Fruit fly (Drosophila melanogaster) whole organism, embryonic: ENCODE results near the gene CG14721.

ENCODE experiments used
- Ada2b ChIP-seq: fragments of 200-800 bp; sonication (Bioruptor generic); IDR thresholded peaks from 2 replicates; pipeline ENCODE4 v1.3.6; 2022; ENCODE audit warnings: missing biosample characterization, missing genetic modification characterization
- Antp ChIP-seq: fragments of 200-800 bp; sonication (Bioruptor generic); optimal IDR thresholded peaks from 3 replicates; lab custom pipeline; 2016; ENCODE audit warnings: missing biosample characterization, missing genetic modification characterization
- B-H1 ChIP-seq: fragments of 200-800 bp; sonication (Bioruptor generic); IDR thresholded peaks from 3 replicates; pipeline ENCODE4 v1.3.6; 2022; ENCODE audit warnings: missing biosample characterization, missing genetic modification characterization
- CG10209 ChIP-seq: fragments of 200-800 bp; sonication (Bioruptor generic); optimal IDR thresholded peaks from 3 replicates; lab custom pipeline; 2017; ENCODE audit warnings: missing biosample characterization, mild to moderate bottlenecking, missing genetic modification characterization, missing genetic modification reagents
- CG10543 ChIP-seq: fragments of 200-800 bp; sonication (Bioruptor generic); optimal IDR thresholded peaks from 3 replicates; lab custom pipeline; 2017; ENCODE audit warnings: missing biosample characterization, mild to moderate bottlenecking, missing genetic modification characterization, moderate library complexity
- CG13424 ChIP-seq: fragments of 200-800 bp; sonication (Bioruptor generic); optimal IDR thresholded peaks from 2 replicates; lab custom pipeline; 2019; ENCODE audit warnings: missing biosample characterization, mild to moderate bottlenecking, missing genetic modification characterization, moderate library complexity
- CG17568 ChIP-seq: fragments of 200-800 bp; sonication (Bioruptor generic); optimal IDR thresholded peaks from 2 replicates; lab custom pipeline; 2018; ENCODE audit warnings: missing biosample characterization, mild to moderate bottlenecking, missing genetic modification characterization, moderate library complexity
- CG18476 ChIP-seq: fragments of 200-800 bp; sonication (Bioruptor generic); optimal IDR thresholded peaks from 2 replicates; lab custom pipeline; 2016; ENCODE audit warnings: missing biosample characterization, mild to moderate bottlenecking, missing genetic modification characterization
- CG18764 ChIP-seq: fragments of 200-800 bp; sonication (Bioruptor generic); optimal IDR thresholded peaks from 3 replicates; lab custom pipeline; 2016; ENCODE audit warnings: missing biosample characterization, missing genetic modification characterization
- CG2678 ChIP-seq: fragments of 200-800 bp; sonication (Bioruptor generic); optimal IDR thresholded peaks from 3 replicates; lab custom pipeline; 2019; ENCODE audit warnings: missing biosample characterization, mild to moderate bottlenecking, missing genetic modification characterization, moderate library complexity
- CG2875 ChIP-seq: fragments of 200-800 bp; sonication (Bioruptor generic); optimal IDR thresholded peaks from 2 replicates; lab custom pipeline; 2017; ENCODE audit warnings: missing biosample characterization, mild to moderate bottlenecking, missing genetic modification characterization, missing genetic modification reagents
- CG30403 ChIP-seq: fragments of 200-800 bp; sonication (Bioruptor generic); optimal IDR thresholded peaks from 3 replicates; lab custom pipeline; 2016; ENCODE audit warnings: missing biosample characterization, missing genetic modification characterization
- CG31224 ChIP-seq: fragments of 200-800 bp; sonication (Bioruptor generic); IDR thresholded peaks from 2 replicates; pipeline ENCODE4 v1.3.6; 2022; ENCODE audit warnings: missing biosample characterization, missing genetic modification characterization
- CG32767 ChIP-seq: fragments of 200-800 bp; sonication (Bioruptor generic); IDR thresholded peaks from 2 replicates; pipeline ENCODE4 v1.3.6; 2022; ENCODE audit warnings: missing biosample characterization, missing genetic modification characterization
- CG32772 ChIP-seq: fragments of 200-800 bp; sonication (Bioruptor generic); IDR thresholded peaks from 2 replicates; pipeline ENCODE4 v1.3.6; 2022; ENCODE audit warnings: missing biosample characterization, missing genetic modification characterization
- CG4328 ChIP-seq: fragments of 200-800 bp; sonication (Bioruptor generic); optimal IDR thresholded peaks from 3 replicates; lab custom pipeline; 2017; ENCODE audit warnings: missing biosample characterization, missing genetic modification reagents, missing genetic modification characterization
- CG5953 ChIP-seq: fragments of 200-800 bp; sonication (Bioruptor generic); IDR thresholded peaks from 2 replicates; pipeline ENCODE4 v1.3.6; 2022; ENCODE audit warnings: missing biosample characterization, missing genetic modification characterization
- CG6813 ChIP-seq: fragments of 200-800 bp; sonication (Bioruptor generic); optimal IDR thresholded peaks from 2 replicates; lab custom pipeline; 2017; ENCODE audit warnings: missing biosample characterization, missing genetic modification characterization, mild to moderate bottlenecking, moderate library complexity, missing genetic modification reagents
- CG7556 ChIP-seq: fragments of 200-800 bp; sonication (Bioruptor generic); optimal IDR thresholded peaks from 2 replicates; lab custom pipeline; 2017; ENCODE audit warnings: missing biosample characterization, mild to moderate bottlenecking, missing genetic modification characterization
- CG8290 ChIP-seq, 3 experiments: fragments of 200-800 bp; sonication (Bioruptor generic); optimal IDR thresholded peaks; 2 replicates each; lab custom pipeline; 2016 to 2019; ENCODE audit warnings: missing biosample characterization in 3 of 3, missing genetic modification characterization in 3 of 3, mild to moderate bottlenecking in 2 of 3, moderate library complexity in 1 of 3
- CG9609 ChIP-seq: fragments of 200-800 bp; sonication (Bioruptor generic); optimal IDR thresholded peaks from 3 replicates; lab custom pipeline; 2016; ENCODE audit warnings: missing biosample characterization, missing genetic modification characterization
- CG9932 ChIP-seq: fragments of 200-800 bp; sonication (Bioruptor generic); IDR thresholded peaks from 2 replicates; pipeline ENCODE4 v1.3.6; 2022; ENCODE audit warnings: missing biosample characterization, missing genetic modification characterization
- Deaf1 ChIP-seq: fragments of 200-800 bp; optimal IDR thresholded peaks from 3 replicates; lab custom pipeline; 2019; ENCODE audit warnings: missing biosample characterization, mild to moderate bottlenecking, missing genetic modification characterization, moderate library complexity
- Eip74EF ChIP-seq, 2 experiments: fragments of 200-800 bp in 1 of 2; fragments of >200 bp in 1 of 2; sonication (Bioruptor generic) in 1 of 2; optimal IDR thresholded peaks; 2 replicates each; lab custom pipeline; 2017 to 2019; ENCODE audit warnings: missing biosample characterization in 2 of 2, missing genetic modification characterization in 2 of 2, mild to moderate bottlenecking in 1 of 2, moderate library complexity in 1 of 2
- Ets65A ChIP-seq: fragments of 200-800 bp; sonication (Bioruptor generic); peaks from one replicate; lab custom pipeline; 2016; ENCODE audit warnings: missing biosample characterization, missing genetic modification characterization
- Gsc ChIP-seq: fragments of 200-800 bp; sonication (Bioruptor generic); IDR thresholded peaks from 2 replicates; pipeline ENCODE4 v1.3.6; 2022; ENCODE audit warnings: missing biosample characterization, missing genetic modification characterization
- Hmx ChIP-seq: fragments of 200-800 bp; sonication (Bioruptor generic); optimal IDR thresholded peaks from 2 replicates; lab custom pipeline; 2016; ENCODE audit warnings: missing biosample characterization, missing genetic modification characterization
- Lim3 ChIP-seq: fragments of 200-800 bp; sonication (Bioruptor generic); IDR thresholded peaks from 2 replicates; pipeline ENCODE4 v1.3.6; 2022; ENCODE audit warnings: missing biosample characterization, missing genetic modification characterization
- Mrtf ChIP-seq: fragments of 200-800 bp; sonication (Bioruptor generic); IDR thresholded peaks from 3 replicates; pipeline ENCODE4 v1.3.6; 2022; ENCODE audit warnings: missing biosample characterization, missing genetic modification characterization
- Ravus ChIP-seq: fragments of 200-800 bp; sonication (Bioruptor generic); IDR thresholded peaks from 2 replicates; pipeline ENCODE4 v1.3.6; 2022; ENCODE audit warnings: missing biosample characterization, missing genetic modification characterization
- Stat92E ChIP-seq, 3 experiments: fragments of >200 bp in 2 of 3; fragments of 200-800 bp in 1 of 3; sonication (Bioruptor generic) in 1 of 3; optimal IDR thresholded peaks; 2 replicates each; lab custom pipeline; 2017 to 2019; ENCODE audit warnings: missing biosample characterization in 3 of 3, missing genetic modification characterization in 3 of 3, mild to moderate bottlenecking in 1 of 3, moderate library complexity in 1 of 3
- abd-A ChIP-seq: fragments of 200-800 bp; sonication (Bioruptor generic); optimal IDR thresholded peaks from 3 replicates; lab custom pipeline; 2019; ENCODE audit warnings: missing biosample characterization, mild to moderate bottlenecking, missing genetic modification characterization, moderate library complexity
- ac ChIP-seq: fragments of 200-800 bp; sonication (Bioruptor generic); optimal IDR thresholded peaks from 3 replicates; lab custom pipeline; 2017; ENCODE audit warnings: missing biosample characterization, mild to moderate bottlenecking, missing genetic modification characterization
- bab2 ChIP-seq: fragments of 200-800 bp; sonication (Bioruptor generic); optimal IDR thresholded peaks from 2 replicates; lab custom pipeline; 2016; ENCODE audit warnings: missing biosample characterization, missing genetic modification characterization
- btn ChIP-seq: fragments of 200-800 bp; sonication (Bioruptor generic); optimal IDR thresholded peaks from 2 replicates; lab custom pipeline; 2016; ENCODE audit warnings: missing biosample characterization, missing genetic modification characterization
- cwo ChIP-seq: fragments of 200-800 bp; sonication (Bioruptor generic); optimal IDR thresholded peaks from 3 replicates; lab custom pipeline; 2017; ENCODE audit warnings: missing biosample characterization, missing genetic modification characterization, mild to moderate bottlenecking, moderate library complexity, missing genetic modification reagents
- esg ChIP-seq: fragments of 200-800 bp; sonication (Bioruptor generic); conservative IDR thresholded peaks from 2 replicates; pipeline ENCODE4 v1.3.6; 2022; ENCODE audit warnings: missing biosample characterization, missing genetic modification characterization
- her ChIP-seq: fragments of 200-800 bp; sonication (Bioruptor generic); optimal IDR thresholded peaks from 2 replicates; lab custom pipeline; 2016; ENCODE audit warnings: missing biosample characterization, missing genetic modification characterization
- inv ChIP-seq: fragments of 200-800 bp; sonication (Bioruptor generic); IDR thresholded peaks from 2 replicates; pipeline ENCODE4 v1.3.6; 2022; ENCODE audit warnings: missing biosample characterization, missing genetic modification characterization; ENCODE audit not compliant: partially characterized antibody
- jing ChIP-seq: fragments of 200-800 bp; sonication (Bioruptor generic); optimal IDR thresholded peaks from 2 replicates; lab custom pipeline; 2018; ENCODE audit warnings: missing biosample characterization, mild to moderate bottlenecking, missing genetic modification characterization
- kah ChIP-seq: fragments of 200-800 bp; sonication (Bioruptor generic); optimal IDR thresholded peaks from 2 replicates; lab custom pipeline; 2018; ENCODE audit warnings: missing biosample characterization, mild to moderate bottlenecking, missing genetic modification characterization
- maf-S ChIP-seq: fragments of 200-800 bp; sonication (Bioruptor generic); optimal IDR thresholded peaks from 2 replicates; lab custom pipeline; 2016; ENCODE audit warnings: missing biosample characterization, missing genetic modification characterization
- onecut ChIP-seq: fragments of 200-800 bp; sonication (Bioruptor generic); IDR thresholded peaks from 2 replicates; pipeline ENCODE4 v1.3.6; 2022; ENCODE audit warnings: missing biosample characterization, missing genetic modification characterization
- pb ChIP-seq: fragments of 200-800 bp; sonication (Bioruptor generic); optimal IDR thresholded peaks from 3 replicates; lab custom pipeline; 2016; ENCODE audit warnings: missing biosample characterization, missing genetic modification characterization
- run ChIP-seq: fragments of 200-800 bp; sonication (Bioruptor generic); optimal IDR thresholded peaks from 3 replicates; lab custom pipeline; 2018; ENCODE audit warnings: missing biosample characterization, mild to moderate bottlenecking, missing genetic modification characterization
- sisA ChIP-seq: fragments of 200-800 bp; sonication (Bioruptor generic); IDR thresholded peaks from 2 replicates; pipeline ENCODE4 v1.3.6; 2022; ENCODE audit warnings: missing biosample characterization, missing genetic modification characterization
- slou ChIP-seq: fragments of 200-800 bp; sonication (Bioruptor generic); optimal IDR thresholded peaks from 3 replicates; lab custom pipeline; 2016; ENCODE audit warnings: missing biosample characterization, missing genetic modification characterization
- so ChIP-seq: fragments of 200-800 bp; sonication (Bioruptor generic); IDR thresholded peaks from 3 replicates; pipeline ENCODE4 v1.3.6; 2022; ENCODE audit warnings: missing biosample characterization, missing genetic modification characterization
- tin ChIP-seq: fragments of 200-800 bp; sonication (Bioruptor generic); optimal IDR thresholded peaks from 3 replicates; lab custom pipeline; 2016; ENCODE audit warnings: missing biosample characterization, missing genetic modification characterization
- ttk ChIP-seq: fragments of 200-800 bp; sonication (Bioruptor generic); IDR thresholded peaks from 2 replicates; pipeline ENCODE4 v2.1.2; 2022; ENCODE audit warnings: missing biosample characterization, missing genetic modification characterization
- twi ChIP-seq: fragments of 200-800 bp; optimal IDR thresholded peaks from 2 replicates; lab custom pipeline; 2019; ENCODE audit warnings: missing biosample characterization, mild to moderate bottlenecking, missing genetic modification characterization, moderate library complexity

The CG14721 gene

dm6 chr3R:11773999-11774397 lies 38.8 kb downstream of the CG14721 start (continued):
- TF ChIP-seq bab2 (GFP tag; lab: Kevin White, UChicago) (peak; percentile 38), CG9932 (GFP tag; lab: Robert Waterston, UW) (peak; percentile 38; the same call in 1 of the 2 replicates), CG30403 (GFP tag; lab: Kevin White, UChicago) (peak; percentile 79), CG7556 (GFP tag; lab: Kevin White, UChicago) (peak; percentile 92), Lim3 (GFP tag; lab: Robert Waterston, UW) (no peak), onecut (GFP tag; lab: Robert Waterston, UW) (peak; percentile 4; the same call in 1 of the 2 replicates), CG8290 (GFP tag; optimal IDR thresholded peaks at IDR 0.05; lab: Kevin White, UChicago) (peak; percentile 19), CG8290 (tag; optimal IDR thresholded peaks at IDR 0.05; lab: Kevin White, UChicago) (no peak), maf-S (no peak), CG17568 (GFP tag; lab: Kevin White, UChicago) (peak; percentile 42), Ets65A (no peak), Deaf1 (tag; lab: Kevin White, UChicago) (peak; percentile 40), slou (GFP tag; lab: Kevin White, UChicago) (peak; percentile 7), Ada2b (GFP tag; lab: Robert Waterston, UW) (no peak), Eip74EF (GFP tag; optimal IDR thresholded peaks at IDR 0.05; lab: Kevin White, UChicago) (peak in 1 of 2 experiments; percentile 61), ac (GFP tag; lab: Kevin White, UChicago) (no peak), CG9609 (GFP tag; lab: Kevin White, UChicago) (no peak), CG2678 (tag; lab: Kevin White, UChicago) (peak; percentile 93), sisA (GFP tag; lab: Robert Waterston, UW) (0 out of 2 replicates have a peak, but pooled peaks have one; percentile 22), CG32772 (GFP tag; lab: Robert Waterston, UW) (no peak), twi (tag; lab: Kevin White, UChicago) (peak; percentile 51), Stat92E (GFP tag; optimal IDR thresholded peaks at IDR 0.05; lab: Kevin White, UChicago) (no peak), CG18764 (GFP tag; lab: Kevin White, UChicago) (peak; percentile 5), jing (GFP tag; lab: Kevin White, UChicago) (no peak), esg (GFP tag; lab: Robert Waterston, UW) (peak; percentile 55), CG5953 (no peak; the same call in 1 of the 2 replicates), Mrtf (GFP tag; lab: Robert Waterston, UW) (no peak), CG10209 (peak; percentile 79), kah (no peak), Antp (GFP tag; lab: Kevin White, UChicago) (no peak), run (tag; lab: Kevin White, UChicago) (peak; percentile 61), her (GFP tag; lab: Kevin White, UChicago) (no peak), Ravus (GFP tag; lab: Robert Waterston, UW) (no peak), CG10543 (GFP tag; lab: Kevin White, UChicago) (peak; percentile 75), inv (GFP tag; lab: Robert Waterston, UW) (no peak), pb (no peak), CG32767 (peak; percentile 48; the same call in 1 of the 2 replicates), btn (GFP tag; lab: Kevin White, UChicago) (no peak), abd-A (tag; lab: Kevin White, UChicago) (peak; percentile 60), CG13424 (tag; lab: Kevin White, UChicago) (peak; percentile 90), CG6813 (GFP tag; lab: Kevin White, UChicago) (no peak), B-H1 (GFP tag; lab: Robert Waterston, UW) (0 out of 3 replicates have a peak, but pooled peaks have one; percentile 29), CG31224 (GFP tag; lab: Robert Waterston, UW) (no peak), tin (GFP tag; lab: Kevin White, UChicago) (peak; percentile 59), ttk (GFP tag; lab: Robert Waterston, UW) (peak; percentile 31), CG4328 (GFP tag; lab: Kevin White, UChicago) (peak; percentile 64), so (no peak), cwo (GFP tag; lab: Kevin White, UChicago) (peak; percentile 77), CG2875 (GFP tag; lab: Kevin White, UChicago) (peak; percentile 37), Gsc (GFP tag; lab: Robert Waterston, UW) (no peak), Hmx (GFP tag; lab: Kevin White, UChicago) (no peak), CG18476 (peak; percentile 41)
